Fruit fly (Drosophila melanogaster) whole organism, embryonic: ENCODE results near the gene CG14269.

Experiments used
- Ada2b ChIP-seq: fragments of 200-800 bp; sonication (Bioruptor generic); IDR thresholded peaks from 2 replicates; pipeline ENCODE4 v1.3.6; 2022; ENCODE audit warnings: missing biosample characterization, missing genetic modification characterization
- Aef1 ChIP-seq: fragments of 200-800 bp; sonication (Bioruptor generic); IDR thresholded peaks from 3 replicates; pipeline ENCODE4 v1.3.6; 2022; ENCODE audit warnings: missing biosample characterization, missing genetic modification characterization
- Antp ChIP-seq: fragments of 200-800 bp; sonication (Bioruptor generic); optimal IDR thresholded peaks from 3 replicates; lab custom pipeline; 2016; ENCODE audit warnings: missing biosample characterization, missing genetic modification characterization
- Atf6 ChIP-seq: fragments of 200-800 bp; sonication (Bioruptor generic); IDR thresholded peaks from 2 replicates; pipeline ENCODE4 v1.3.6; 2022; ENCODE audit warnings: missing biosample characterization, missing genetic modification characterization
- CG11085 ChIP-seq: fragments of 200-800 bp; sonication (Bioruptor generic); IDR thresholded peaks from 2 replicates; pipeline ENCODE4 v1.3.6; 2022; ENCODE audit warnings: missing biosample characterization, missing genetic modification characterization
- CG12659 ChIP-seq: fragments of 200-800 bp; sonication (Bioruptor generic); optimal IDR thresholded peaks from 3 replicates; lab custom pipeline; 2017; ENCODE audit warnings: mild to moderate bottlenecking, missing biosample characterization, missing genetic modification reagents, missing genetic modification characterization
- CG13424 ChIP-seq: fragments of 200-800 bp; sonication (Bioruptor generic); optimal IDR thresholded peaks from 2 replicates; lab custom pipeline; 2019; ENCODE audit warnings: missing biosample characterization, mild to moderate bottlenecking, missing genetic modification characterization, moderate library complexity
- CG15269 ChIP-seq: fragments of 200-800 bp; sonication (Bioruptor generic); optimal IDR thresholded peaks from 2 replicates; lab custom pipeline; 2018; ENCODE audit warnings: missing biosample characterization, mild to moderate bottlenecking, missing genetic modification characterization, moderate library complexity
- CG17186 ChIP-seq: fragments of 200-800 bp; sonication (Bioruptor generic); optimal IDR thresholded peaks from 3 replicates; lab custom pipeline; 2017; ENCODE audit warnings: missing biosample characterization, missing genetic modification reagents, missing genetic modification characterization
- CG17385 ChIP-seq: fragments of 200-800 bp; sonication (Bioruptor generic); optimal IDR thresholded peaks from 3 replicates; lab custom pipeline; 2018; ENCODE audit warnings: missing biosample characterization, mild to moderate bottlenecking, missing genetic modification characterization
- CG1792 ChIP-seq: fragments of 200-800 bp; sonication (Bioruptor generic); optimal IDR thresholded peaks from 2 replicates; lab custom pipeline; 2016; ENCODE audit warnings: missing biosample characterization, missing genetic modification characterization
- CG2120 ChIP-seq: fragments of 200-800 bp; sonication (Bioruptor generic); optimal IDR thresholded peaks from 3 replicates; lab custom pipeline; 2016; ENCODE audit warnings: missing biosample characterization, missing genetic modification characterization
- CG2678 ChIP-seq: fragments of 200-800 bp; sonication (Bioruptor generic); optimal IDR thresholded peaks from 3 replicates; lab custom pipeline; 2019; ENCODE audit warnings: missing biosample characterization, mild to moderate bottlenecking, missing genetic modification characterization, moderate library complexity
- CG2889 ChIP-seq: fragments of 200-800 bp; sonication (Bioruptor generic); IDR thresholded peaks from 3 replicates; pipeline ENCODE4 v1.3.6; 2022; ENCODE audit warnings: missing biosample characterization, missing genetic modification characterization
- CG30403 ChIP-seq: fragments of 200-800 bp; sonication (Bioruptor generic); optimal IDR thresholded peaks from 3 replicates; lab custom pipeline; 2016; ENCODE audit warnings: missing biosample characterization, missing genetic modification characterization
- CG3847 ChIP-seq: fragments of 200-800 bp; sonication (Bioruptor generic); IDR thresholded peaks from 2 replicates; pipeline ENCODE4 v1.3.6; 2022; ENCODE audit warnings: missing biosample characterization, missing genetic modification characterization
- CG42726 ChIP-seq: fragments of 200-800 bp; sonication (Bioruptor generic); IDR thresholded peaks from 2 replicates; pipeline ENCODE4 v1.3.6; 2022; ENCODE audit warnings: missing biosample characterization, missing genetic modification characterization; ENCODE audit not compliant: partially characterized antibody
- CG6272 ChIP-seq: fragments of 200-800 bp; sonication (Bioruptor generic); IDR thresholded peaks from 2 replicates; pipeline ENCODE4 v1.3.6; 2022; ENCODE audit warnings: missing biosample characterization, missing genetic modification characterization
- CG7556 ChIP-seq: fragments of 200-800 bp; sonication (Bioruptor generic); optimal IDR thresholded peaks from 2 replicates; lab custom pipeline; 2017; ENCODE audit warnings: missing biosample characterization, mild to moderate bottlenecking, missing genetic modification characterization
- CG9609 ChIP-seq: fragments of 200-800 bp; sonication (Bioruptor generic); optimal IDR thresholded peaks from 3 replicates; lab custom pipeline; 2016; ENCODE audit warnings: missing biosample characterization, missing genetic modification characterization
- Chrac-16 ChIP-seq: fragments of 200-800 bp; sonication (Bioruptor generic); optimal IDR thresholded peaks from 3 replicates; lab custom pipeline; 2016; ENCODE audit warnings: missing biosample characterization, missing genetic modification characterization
- Elba2 ChIP-seq: fragments of 200-800 bp; sonication (Bioruptor generic); optimal IDR thresholded peaks from 3 replicates; lab custom pipeline; 2016; ENCODE audit warnings: missing biosample characterization, missing genetic modification characterization
- GATAe ChIP-seq: fragments of 200-800 bp; sonication (Bioruptor generic); conservative IDR thresholded peaks from 2 replicates; pipeline ENCODE4 v1.3.6; 2022; ENCODE audit warnings: missing biosample characterization, missing genetic modification characterization
- H2.0 ChIP-seq: fragments of 200-800 bp; sonication (Bioruptor generic); IDR thresholded peaks from 2 replicates; pipeline ENCODE4 v1.3.6; 2022; ENCODE audit warnings: missing biosample characterization, missing genetic modification characterization
- MTF-1 ChIP-seq: fragments of 200-800 bp; sonication (Bioruptor generic); optimal IDR thresholded peaks from 2 replicates; lab custom pipeline; 2018; ENCODE audit warnings: missing biosample characterization, mild to moderate bottlenecking, missing genetic modification characterization, borderline replicate concordance
- Med ChIP-seq: fragments of 200-800 bp; sonication (Bioruptor generic); peaks from one replicate; lab custom pipeline; 2016; ENCODE audit warnings: missing biosample characterization, missing genetic modification characterization, mild to moderate bottlenecking, inconsistent platforms, moderate library complexity
- Mrtf ChIP-seq: fragments of 200-800 bp; sonication (Bioruptor generic); IDR thresholded peaks from 3 replicates; pipeline ENCODE4 v1.3.6; 2022; ENCODE audit warnings: missing biosample characterization, missing genetic modification characterization
- Rfx ChIP-seq: fragments of 200-800 bp; sonication (Bioruptor generic); IDR thresholded peaks from 2 replicates; pipeline ENCODE4 v1.3.6; 2022; ENCODE audit warnings: missing biosample characterization, missing genetic modification characterization
- Sox102F ChIP-seq: fragments of 200-800 bp; sonication (Bioruptor generic); optimal IDR thresholded peaks from 2 replicates; lab custom pipeline; 2018; ENCODE audit warnings: missing biosample characterization, mild to moderate bottlenecking, missing genetic modification characterization, moderate library complexity
- Sry-β ChIP-seq: fragments of 200-800 bp; sonication (Bioruptor generic); optimal IDR thresholded peaks from 2 replicates; lab custom pipeline; 2018; ENCODE audit warnings: missing biosample characterization, mild to moderate bottlenecking, missing genetic modification characterization, moderate library complexity
- Vsx1 ChIP-seq: fragments of 200-800 bp; sonication (Bioruptor generic); optimal IDR thresholded peaks from 2 replicates; lab custom pipeline; 2017; ENCODE audit warnings: missing biosample characterization, mild to moderate bottlenecking, missing genetic modification characterization, missing genetic modification reagents
- Xrp1 ChIP-seq: fragments of 200-800 bp; sonication (Bioruptor generic); IDR thresholded peaks from 2 replicates; pipeline ENCODE4 v1.3.6; 2022; ENCODE audit warnings: missing biosample characterization, missing genetic modification characterization
- bsh ChIP-seq, 2 experiments: fragments of 200-800 bp; sonication (Bioruptor generic); optimal IDR thresholded peaks; 2 replicates each; lab custom pipeline; 2017 to 2018; ENCODE audit warnings: mild to moderate bottlenecking in 2 of 2, missing biosample characterization in 2 of 2, missing genetic modification characterization in 2 of 2, moderate library complexity in 1 of 2
- cad ChIP-seq: fragments of >200 bp; optimal IDR thresholded peaks from 2 replicates; lab custom pipeline; 2017; ENCODE audit warnings: missing biosample characterization, missing genetic modification characterization
- croc ChIP-seq: fragments of 200-800 bp; sonication (Bioruptor generic); conservative IDR thresholded peaks from 3 replicates; pipeline ENCODE4 v1.3.6; 2022; ENCODE audit warnings: missing biosample characterization, missing genetic modification characterization
- cwo ChIP-seq: fragments of 200-800 bp; sonication (Bioruptor generic); optimal IDR thresholded peaks from 3 replicates; lab custom pipeline; 2017; ENCODE audit warnings: missing biosample characterization, missing genetic modification characterization, mild to moderate bottlenecking, moderate library complexity, missing genetic modification reagents
- dan ChIP-seq: fragments of 200-800 bp; sonication (Bioruptor generic); IDR thresholded peaks from 2 replicates; pipeline ENCODE4 v1.3.6; 2022; ENCODE audit warnings: missing biosample characterization, missing genetic modification characterization
- dm ChIP-seq: fragments of 200-800 bp; sonication (Bioruptor generic); optimal IDR thresholded peaks from 3 replicates; lab custom pipeline; 2016; ENCODE audit warnings: missing biosample characterization, missing genetic modification characterization
- fd3F ChIP-seq: fragments of 200-800 bp; sonication (Bioruptor generic); optimal IDR thresholded peaks from 2 replicates; lab custom pipeline; 2018; ENCODE audit warnings: missing biosample characterization, mild to moderate bottlenecking, missing genetic modification characterization, moderate library complexity
- ftz-f1 ChIP-seq: fragments of 200-800 bp; sonication (Bioruptor generic); optimal IDR thresholded peaks from 2 replicates; lab custom pipeline; 2016; ENCODE audit warnings: missing biosample characterization, missing genetic modification characterization
- gce ChIP-seq: fragments of 200-800 bp; sonication (Bioruptor generic); IDR thresholded peaks from 3 replicates; pipeline ENCODE4 v1.3.6; 2022; ENCODE audit warnings: missing biosample characterization, missing genetic modification characterization
- grn ChIP-seq: fragments of 200-800 bp; sonication (Bioruptor generic); optimal IDR thresholded peaks from 3 replicates; lab custom pipeline; 2017; ENCODE audit warnings: missing biosample characterization, missing genetic modification characterization
- nmo ChIP-seq: fragments of 200-800 bp; sonication (Bioruptor generic); optimal IDR thresholded peaks from 2 replicates; lab custom pipeline; 2018; ENCODE audit warnings: missing biosample characterization, mild to moderate bottlenecking, missing genetic modification characterization, moderate library complexity
- oc ChIP-seq: fragments of 200-800 bp; sonication (Bioruptor generic); optimal IDR thresholded peaks from 2 replicates; lab custom pipeline; 2018; ENCODE audit warnings: missing biosample characterization, mild to moderate bottlenecking, missing genetic modification characterization, moderate library complexity
- sd ChIP-seq: fragments of 200-800 bp; sonication (Bioruptor generic); optimal IDR thresholded peaks from 3 replicates; lab custom pipeline; 2018; ENCODE audit warnings: missing biosample characterization, mild to moderate bottlenecking, missing genetic modification characterization, moderate library complexity
- tio ChIP-seq: fragments of 200-800 bp; sonication (Bioruptor generic); optimal IDR thresholded peaks from 2 replicates; lab custom pipeline; 2017; ENCODE audit warnings: missing biosample characterization, missing genetic modification characterization, inconsistent platforms
- vvl ChIP-seq: fragments of 200-800 bp; sonication (Bioruptor generic); IDR thresholded peaks from 2 replicates; pipeline ENCODE4 v1.3.6; 2022; ENCODE audit warnings: missing biosample characterization, missing genetic modification characterization
- zfh1 ChIP-seq: fragments of 200-800 bp; sonication (Bioruptor generic); IDR thresholded peaks from 3 replicates; pipeline ENCODE4 v1.3.6; 2022; ENCODE audit warnings: missing biosample characterization, missing genetic modification characterization
- zfh2 ChIP-seq: fragments of 200-800 bp; sonication (Bioruptor generic); optimal IDR thresholded peaks from 2 replicates; lab custom pipeline; 2016; ENCODE audit warnings: missing biosample characterization, missing genetic modification characterization

Gene CG14269

DNA sequence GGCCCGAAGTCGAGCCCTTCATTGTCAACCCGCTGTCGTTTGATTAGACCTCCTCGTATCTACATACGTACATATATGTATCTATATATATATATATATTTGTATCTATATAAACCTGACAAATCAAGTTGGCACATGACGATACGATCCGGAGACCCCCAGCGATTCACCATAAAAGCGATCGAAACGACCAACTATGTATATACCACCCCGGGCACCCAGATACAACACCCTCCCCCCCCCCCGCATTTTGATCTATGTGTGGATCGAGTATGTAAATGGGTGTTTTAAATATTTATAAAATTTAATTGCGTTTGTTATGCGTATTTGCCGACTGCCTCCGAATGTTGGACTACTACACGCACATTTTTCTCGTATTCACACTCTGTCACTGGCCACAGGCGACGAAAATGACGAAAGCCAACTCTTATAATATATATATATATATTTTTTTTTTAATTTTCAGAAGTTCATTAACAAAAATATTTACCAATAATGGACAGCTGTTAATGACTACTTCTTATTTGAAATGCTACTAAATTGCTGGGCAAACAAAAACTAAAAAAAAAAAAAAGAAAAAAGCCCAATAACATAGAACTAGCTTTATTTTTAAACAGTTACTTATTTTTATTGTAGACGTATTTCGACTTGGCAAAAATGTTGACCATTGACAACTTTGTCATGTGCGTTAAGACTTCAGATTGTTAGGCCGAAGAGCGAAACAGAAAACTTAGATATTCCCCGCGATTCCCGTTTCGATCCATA is 21.4 kb downstream of the CG14269 start (continued):
- TF ChIP-seq MTF-1: no peak
- TF ChIP-seq sd (tag; lab: Kevin White, UChicago): peak; percentile 78
- TF ChIP-seq CG2678 (tag; lab: Kevin White, UChicago): peak; percentile 86
- TF ChIP-seq zfh2 (GFP tag; lab: Kevin White, UChicago): peak; percentile 6
- no peak for TF ChIP-seq CG42726 (GFP tag; lab: Robert Waterston, UW)
- peak; percentile 78 for TF ChIP-seq CG15269
- no peak for TF ChIP-seq nmo (GFP tag; lab: Kevin White, UChicago)
- TF ChIP-seq Mrtf: peak; percentile 42; the same call in 1 of the 3 replicates
- no peak for TF ChIP-seq CG1792
- peak; percentile 62 for TF ChIP-seq fd3F (GFP tag; lab: Kevin White, UChicago)
- TF ChIP-seq CG13424 (tag; lab: Kevin White, UChicago): peak; percentile 85
- TF ChIP-seq H2.0: peak; percentile 31; the same call in 1 of the 2 replicates
- peak; percentile 72 for TF ChIP-seq CG17385
- peak; percentile 91 for TF ChIP-seq vvl (GFP tag; lab: Robert Waterston, UW)
- no peak for TF ChIP-seq CG9609 (GFP tag; lab: Kevin White, UChicago)
- no peak for TF ChIP-seq Elba2 (GFP tag; lab: Kevin White, UChicago)
- peak; percentile 53 for TF ChIP-seq Ada2b (GFP tag; lab: Robert Waterston, UW)
- peak; percentile 70 for TF ChIP-seq Med (GFP tag; lab: Kevin White, UChicago)
- peak; percentile 28; the same call in 1 of the 2 replicates for TF ChIP-seq Atf6 (GFP tag; lab: Robert Waterston, UW)
- no peak for TF ChIP-seq gce
- peak; percentile 70 for TF ChIP-seq Xrp1 (GFP tag; lab: Robert Waterston, UW)
- peak; percentile 53 for TF ChIP-seq tio (GFP tag; lab: Kevin White, UChicago)
- peak; percentile 71 for TF ChIP-seq CG2120 (GFP tag; lab: Kevin White, UChicago)
- no peak for TF ChIP-seq dan (GFP tag; lab: Robert Waterston, UW)
- TF ChIP-seq CG3847 (GFP tag; lab: Robert Waterston, UW): peak; percentile 71; the same call in 1 of the 2 replicates
- TF ChIP-seq Aef1 (GFP tag; lab: Robert Waterston, UW): 0 out of 3 replicates have a peak, but pooled peaks have one; percentile 29
- peak; percentile 53 for TF ChIP-seq oc (tag; lab: Kevin White, UChicago)
- TF ChIP-seq CG17186 (GFP tag; lab: Kevin White, UChicago): no peak
- TF ChIP-seq Sry-β: no peak
- TF ChIP-seq bsh (GFP tag; optimal IDR thresholded peaks at IDR 0.05; lab: Kevin White, UChicago): peak in 1 of 2 experiments; percentile 72
- no peak for TF ChIP-seq GATAe
- no peak for TF ChIP-seq ftz-f1 (GFP tag; lab: Kevin White, UChicago)
- peak; percentile 73 for TF ChIP-seq Rfx (GFP tag; lab: Robert Waterston, UW)
- peak; percentile 66 for TF ChIP-seq zfh1 (GFP tag; lab: Robert Waterston, UW)
- TF ChIP-seq CG30403: peak; percentile 71
- TF ChIP-seq cad (GFP tag; lab: Kevin White, UChicago): no peak
- TF ChIP-seq CG12659 (GFP tag; lab: Kevin White, UChicago): peak; percentile 80
- peak; percentile 85 for TF ChIP-seq CG7556
- peak; percentile 72 for TF ChIP-seq cwo (GFP tag; lab: Kevin White, UChicago)
- TF ChIP-seq dm (GFP tag; lab: Kevin White, UChicago): no peak
- peak; percentile 36 for TF ChIP-seq Antp (GFP tag; lab: Kevin White, UChicago)
- no peak for TF ChIP-seq CG6272 (GFP tag; lab: Robert Waterston, UW)
- TF ChIP-seq Chrac-16 (GFP tag; lab: Kevin White, UChicago): peak; percentile 27
- TF ChIP-seq CG2889 (GFP tag; lab: Robert Waterston, UW): peak; percentile 39; the same call in 1 of the 3 replicates
- no peak for TF ChIP-seq Vsx1 (GFP tag; lab: Kevin White, UChicago)
- no peak for TF ChIP-seq grn (GFP tag; lab: Kevin White, UChicago)
- TF ChIP-seq Sox102F: peak; percentile 80
- peak; percentile 32; the same call in 1 of the 2 replicates for TF ChIP-seq CG11085 (GFP tag; lab: Robert Waterston, UW)
- TF ChIP-seq croc (GFP tag; lab: Robert Waterston, UW): peak; percentile 25; the same call in 1 of the 3 replicates
